Worm (Caenorhabditis elegans): ENCODE measurements around the gene akap-1.

The akap-1 gene

ce11 chrIII:6362323-6362922 is 9.2 kb downstream of the akap-1 start:
- TF ChIP-seq alr-1 (tag; optimal IDR thresholded peaks at IDR 0.05): no peak
- no peak for TF ChIP-seq mbf-1 (tag; optimal IDR thresholded peaks at IDR 0.05)
- no peak for TF ChIP-seq ZK546.5 (tag; optimal IDR thresholded peaks at IDR 0.05)
- no peak for TF ChIP-seq zag-1 (tag; optimal IDR thresholded peaks at IDR 0.05)
- TF ChIP-seq nhr-11 (tag; optimal IDR thresholded peaks at IDR 0.05): no peak
- TF ChIP-seq sma-9 (GFP tag; optimal IDR thresholded peaks at IDR 0.05): peak; percentile 93
- TF ChIP-seq sma-9 (tag; optimal IDR thresholded peaks at IDR 0.05): no peak
- peak; percentile 19 for TF ChIP-seq unc-55 (GFP tag; optimal IDR thresholded peaks at IDR 0.05)
- no peak for TF ChIP-seq nhr-23 (tag; optimal IDR thresholded peaks at IDR 0.05)
- peak; percentile 75 for TF ChIP-seq F13H6.1 (tag; optimal IDR thresholded peaks at IDR 0.05)
- peak; percentile 60 for TF ChIP-seq C34F6.9 (tag; optimal IDR thresholded peaks at IDR 0.05)
- TF ChIP-seq aly-2 (tag; optimal IDR thresholded peaks at IDR 0.05): no peak
- no peak for TF ChIP-seq crh-2 (tag; optimal IDR thresholded peaks at IDR 0.05)
- TF ChIP-seq nhr-21 (tag; optimal IDR thresholded peaks at IDR 0.05): peak; percentile 68
- no peak for TF ChIP-seq nhr-6 (tag; optimal IDR thresholded peaks at IDR 0.05)
- no peak for TF ChIP-seq sem-4 (tag; optimal IDR thresholded peaks at IDR 0.05)
- peak in 1 of 2 experiments; percentile 31 for TF ChIP-seq mdl-1 (tag; optimal IDR thresholded peaks at IDR 0.05)
- no peak for TF ChIP-seq snpc-4 (tag; optimal IDR thresholded peaks at IDR 0.05)
- TF ChIP-seq Y55F3AM.14 (GFP tag; optimal IDR thresholded peaks at IDR 0.05): no peak
- no peak for TF ChIP-seq elt-3 (tag; optimal IDR thresholded peaks at IDR 0.05)
- peak; percentile 79 for TF ChIP-seq nhr-129 (tag; optimal IDR thresholded peaks at IDR 0.05)
- peak; percentile 21 for TF ChIP-seq ceh-16 (tag; optimal IDR thresholded peaks at IDR 0.05)
- no peak for TF ChIP-seq ztf-11 (tag; optimal IDR thresholded peaks at IDR 0.05)
- TF ChIP-seq elt-1 (tag; optimal IDR thresholded peaks at IDR 0.05): no peak
- peak; percentile 69 for TF ChIP-seq ztf-4 (tag; optimal IDR thresholded peaks at IDR 0.05)
- peak; percentile 58 for TF ChIP-seq sma-3 (GFP tag; optimal IDR thresholded peaks at IDR 0.05)
- TF ChIP-seq nhr-12 (tag; optimal IDR thresholded peaks at IDR 0.05): no peak
- TF ChIP-seq egl-27 (tag; optimal IDR thresholded peaks at IDR 0.05): peak; percentile 85
- peak; percentile 0 to 60 for TF ChIP-seq lsy-2 (tag; optimal IDR thresholded peaks at IDR 0.05)
- TF ChIP-seq unc-62 (GFP tag; optimal IDR thresholded peaks at IDR 0.05): no peak
- no peak for TF ChIP-seq lin-39 (tag; optimal IDR thresholded peaks at IDR 0.05)
- TF ChIP-seq peb-1 (tag; optimal IDR thresholded peaks at IDR 0.05): no peak
- TF ChIP-seq gmeb-1 (tag; optimal IDR thresholded peaks at IDR 0.05): peak; percentile 42
- TF ChIP-seq lin-11 (tag; optimal IDR thresholded peaks at IDR 0.05): no peak
- peak; percentile 59 for TF ChIP-seq nhr-25 (tag; optimal IDR thresholded peaks at IDR 0.05)
- peak; percentile 75 for TF ChIP-seq fos-1 (tag; optimal IDR thresholded peaks at IDR 0.05)
- TF ChIP-seq ceh-82 (tag; optimal IDR thresholded peaks at IDR 0.05): no peak
- TF ChIP-seq ama-1 (optimal IDR thresholded peaks at IDR 0.05): no peak
- peak; percentile 62 for TF ChIP-seq blmp-1 (tag; optimal IDR thresholded peaks at IDR 0.05; ENCODE audit: insufficient read depth)
- no peak for TF ChIP-seq nhr-10 (tag; optimal IDR thresholded peaks at IDR 0.05)
- TF ChIP-seq mab-5 (tag; optimal IDR thresholded peaks at IDR 0.05): no peak
- TF ChIP-seq unc-39 (tag; optimal IDR thresholded peaks at IDR 0.05): no peak
- no peak for TF ChIP-seq nhr-77 (tag; optimal IDR thresholded peaks at IDR 0.05)
- TF ChIP-seq nhr-237 (tag; optimal IDR thresholded peaks at IDR 0.05): no peak
- no peak for TF ChIP-seq lin-13 (GFP tag; optimal IDR thresholded peaks at IDR 0.05)
- no peak for TF ChIP-seq ztf-1 (GFP tag; conservative IDR thresholded peaks at IDR 0.05)
- no peak for TF ChIP-seq skn-1 (tag; optimal IDR thresholded peaks at IDR 0.05)
- no peak for TF ChIP-seq R02D3.7 (tag; optimal IDR thresholded peaks at IDR 0.05)
- TF ChIP-seq dmd-4 (tag; optimal IDR thresholded peaks at IDR 0.05): no peak
